Fruit fly (Drosophila melanogaster): ENCODE results near the gene CG12684.

The CG12684 gene

dm6 chrX:4614325-4614724 is 42.6 kb upstream of the CG12684 start (continued):
- TF ChIP-seq dati (GFP tag; IDR thresholded peaks at IDR 0.05) (no peak), NC2β (GFP tag; optimal IDR thresholded peaks at IDR 0.05) (no peak), ato (GFP tag; IDR thresholded peaks at IDR 0.05; ENCODE audit: partially characterized antibody) (no peak), CG12942 (GFP tag; optimal IDR thresholded peaks at IDR 0.05) (no peak), Gug (GFP tag; IDR thresholded peaks at IDR 0.05) (no peak), Dll (GFP tag; IDR thresholded peaks at IDR 0.05; ENCODE audit: partially characterized antibody) (no peak), CG17802 (tag; optimal IDR thresholded peaks at IDR 0.05) (no peak), sqz (GFP tag; optimal IDR thresholded peaks at IDR 0.05) (no peak), HLHmδ (GFP tag; optimal IDR thresholded peaks at IDR 0.05) (no peak), CG9437 (GFP tag; optimal IDR thresholded peaks at IDR 0.05) (no peak), slou (GFP tag; optimal IDR thresholded peaks at IDR 0.05) (no peak), fd64A (GFP tag; optimal IDR thresholded peaks at IDR 0.05) (no peak), tna (GFP tag; IDR thresholded peaks at IDR 0.05; ENCODE audit: partially characterized antibody) (no peak), Mad (GFP tag; optimal IDR thresholded peaks at IDR 0.05) (no peak), fd102C (GFP tag; optimal IDR thresholded peaks at IDR 0.05) (no peak), CG2199 (GFP tag; IDR thresholded peaks at IDR 0.05) (no peak), pho (GFP tag; optimal IDR thresholded peaks at IDR 0.05) (no peak), ewg (GFP tag; optimal IDR thresholded peaks at IDR 0.05) (no peak), Tbp (GFP tag; optimal IDR thresholded peaks at IDR 0.05) (no peak), luna (GFP tag; optimal IDR thresholded peaks at IDR 0.05) (no peak), kay (GFP tag; optimal IDR thresholded peaks at IDR 0.05) (no peak), HLH3B (GFP tag; IDR thresholded peaks at IDR 0.05) (peak; percentile 39; the same call in 1 of the 2 replicates), grau (tag; optimal IDR thresholded peaks at IDR 0.05) (peak; percentile 5), org-1 (GFP tag; optimal IDR thresholded peaks at IDR 0.05) (no peak), nom (GFP tag; optimal IDR thresholded peaks at IDR 0.05) (no peak), chm (GFP tag; IDR thresholded peaks at IDR 0.05) (no peak), Myb (GFP tag; optimal IDR thresholded peaks at IDR 0.05) (no peak), lmd (GFP tag; IDR thresholded peaks at IDR 0.05) (no peak; the same call in 1 of the 2 replicates), CG8388 (GFP tag; optimal IDR thresholded peaks at IDR 0.05) (no peak), dan (GFP tag; IDR thresholded peaks at IDR 0.05) (no peak), crc (GFP tag; optimal IDR thresholded peaks at IDR 0.05) (peak; percentile 2), lilli (GFP tag; optimal IDR thresholded peaks at IDR 0.05) (peak; percentile 56), Sry-β (GFP tag; optimal IDR thresholded peaks at IDR 0.05) (no peak), Usf (GFP tag; optimal IDR thresholded peaks at IDR 0.05) (no peak), CG14014 (GFP tag; IDR thresholded peaks at IDR 0.05) (no peak), sens (GFP tag) (peak; percentile 80), CG7271 (tag; optimal IDR thresholded peaks at IDR 0.05) (no peak), CG13287 (GFP tag; IDR thresholded peaks at IDR 0.05; ENCODE audit: partially characterized antibody) (no peak), lbe (GFP tag; optimal IDR thresholded peaks at IDR 0.05) (no peak), gsb-n (tag; optimal IDR thresholded peaks at IDR 0.05) (no peak), CG8478 (optimal IDR thresholded peaks at IDR 0.05) (no peak), Nf-YA (GFP tag; IDR thresholded peaks at IDR 0.05) (no peak), gfzf (GFP tag; optimal IDR thresholded peaks at IDR 0.05) (no peak), CG7987 (GFP tag; optimal IDR thresholded peaks at IDR 0.05) (no peak), wor (GFP tag; IDR thresholded peaks at IDR 0.05) (no peak), CG12236 (GFP tag; optimal IDR thresholded peaks at IDR 0.05) (no peak), CG10979 (tag; optimal IDR thresholded peaks at IDR 0.05) (no peak), mam (GFP tag; optimal IDR thresholded peaks at IDR 0.05) (peak; percentile 26), wek (GFP tag; optimal IDR thresholded peaks at IDR 0.05) (no peak), row (GFP tag; IDR thresholded peaks at IDR 0.05) (peak; percentile 66), p53 (GFP tag; optimal IDR thresholded peaks at IDR 0.05) (no peak), CG6683 (GFP tag; optimal IDR thresholded peaks at IDR 0.05) (no peak), CG17612 (GFP tag; IDR thresholded peaks at IDR 0.05) (no peak)

All from whole organism, embryonic.